Fruit fly (Drosophila melanogaster) whole organism, embryonic: ENCODE results near the gene TwdlE.

ENCODE experiments used
- Aef1 ChIP-seq: fragments of 200-800 bp; sonication (Bioruptor generic); IDR thresholded peaks from 3 replicates; pipeline ENCODE4 v1.3.6; 2022; ENCODE audit warnings: missing biosample characterization, missing genetic modification characterization
- Atf-2 ChIP-seq: fragments of 200-800 bp; sonication (Bioruptor generic); optimal IDR thresholded peaks from 2 replicates; lab custom pipeline; 2016; ENCODE audit warnings: missing biosample characterization, missing genetic modification characterization
- CG10366 ChIP-seq: fragments of 200-800 bp; sonication (Bioruptor generic); IDR thresholded peaks from 2 replicates; pipeline ENCODE4 v1.3.6; 2022; ENCODE audit warnings: missing biosample characterization, missing genetic modification characterization
- CG10959 ChIP-seq: fragments of 200-800 bp; sonication (Bioruptor generic); IDR thresholded peaks from 2 replicates; pipeline ENCODE4 v1.3.6; 2022; ENCODE audit warnings: missing biosample characterization, missing genetic modification characterization
- CG11456 ChIP-seq: fragments of 200-800 bp; sonication (Bioruptor generic); IDR thresholded peaks from 3 replicates; pipeline ENCODE4 v1.3.6; 2022; ENCODE audit warnings: missing biosample characterization, missing genetic modification characterization
- CG11560 ChIP-seq: fragments of 200-800 bp; sonication (Bioruptor generic); IDR thresholded peaks from 3 replicates; pipeline ENCODE4 v1.3.6; 2022; ENCODE audit warnings: missing biosample characterization, missing genetic modification characterization
- CG11696 ChIP-seq: fragments of 200-800 bp; sonication (Bioruptor generic); IDR thresholded peaks from 2 replicates; pipeline ENCODE4 v1.3.6; 2022; ENCODE audit warnings: missing biosample characterization, missing genetic modification characterization
- CG12391 ChIP-seq: fragments of 200-800 bp; sonication (Bioruptor generic); optimal IDR thresholded peaks from 3 replicates; lab custom pipeline; 2018; ENCODE audit warnings: missing biosample characterization, mild to moderate bottlenecking, missing genetic modification characterization, moderate library complexity
- CG15011 ChIP-seq: fragments of 200-800 bp; sonication (Bioruptor generic); optimal IDR thresholded peaks from 3 replicates; lab custom pipeline; 2018; ENCODE audit warnings: missing biosample characterization, mild to moderate bottlenecking, missing genetic modification characterization
- CG15601 ChIP-seq: fragments of 200-800 bp; sonication (Bioruptor generic); optimal IDR thresholded peaks from 3 replicates; lab custom pipeline; 2019; ENCODE audit warnings: missing biosample characterization, mild to moderate bottlenecking, missing genetic modification characterization, moderate library complexity
- CG15696 ChIP-seq: fragments of 200-800 bp; sonication (Bioruptor generic); optimal IDR thresholded peaks from 2 replicates; lab custom pipeline; 2019; ENCODE audit warnings: missing biosample characterization, mild to moderate bottlenecking, missing genetic modification characterization, moderate library complexity
- CG16779 ChIP-seq: fragments of 200-800 bp; sonication (Bioruptor generic); IDR thresholded peaks from 2 replicates; pipeline ENCODE4 v1.3.6; 2022; ENCODE audit warnings: missing biosample characterization, missing genetic modification characterization
- CG17612 ChIP-seq: fragments of 200-800 bp; sonication (Bioruptor generic); IDR thresholded peaks from 2 replicates; pipeline ENCODE4 v1.3.6; 2022; ENCODE audit warnings: missing biosample characterization, missing genetic modification characterization
- CG18599 ChIP-seq: fragments of 200-800 bp; sonication (Bioruptor generic); optimal IDR thresholded peaks from 3 replicates; lab custom pipeline; 2017; ENCODE audit warnings: missing biosample characterization, missing genetic modification characterization, mild to moderate bottlenecking, moderate library complexity, missing genetic modification reagents
- CG18764 ChIP-seq: fragments of 200-800 bp; sonication (Bioruptor generic); optimal IDR thresholded peaks from 3 replicates; lab custom pipeline; 2016; ENCODE audit warnings: missing biosample characterization, missing genetic modification characterization
- CG33213 ChIP-seq: fragments of 200-800 bp; sonication (Bioruptor generic); optimal IDR thresholded peaks from 3 replicates; lab custom pipeline; 2016; ENCODE audit warnings: missing biosample characterization, missing genetic modification characterization
- CG3838 ChIP-seq: fragments of 200-800 bp; sonication (Bioruptor generic); optimal IDR thresholded peaks from 3 replicates; lab custom pipeline; 2016; ENCODE audit warnings: missing biosample characterization, missing genetic modification characterization
- CG4820 ChIP-seq: fragments of 200-800 bp; sonication (Bioruptor generic); optimal IDR thresholded peaks from 3 replicates; lab custom pipeline; 2016; ENCODE audit warnings: missing biosample characterization, missing genetic modification characterization
- CG5953 ChIP-seq: fragments of 200-800 bp; sonication (Bioruptor generic); IDR thresholded peaks from 2 replicates; pipeline ENCODE4 v1.3.6; 2022; ENCODE audit warnings: missing biosample characterization, missing genetic modification characterization
- CG6683 ChIP-seq: fragments of 200-800 bp; sonication (Bioruptor generic); optimal IDR thresholded peaks from 2 replicates; lab custom pipeline; 2017; ENCODE audit warnings: missing biosample characterization, mild to moderate bottlenecking, missing genetic modification characterization, missing genetic modification reagents
- CG8281 ChIP-seq: fragments of 200-800 bp; sonication (Bioruptor generic); optimal IDR thresholded peaks from 2 replicates; lab custom pipeline; 2018; ENCODE audit warnings: missing biosample characterization, mild to moderate bottlenecking, missing genetic modification characterization, moderate library complexity
- CG8359 ChIP-seq: fragments of 200-800 bp; sonication (Bioruptor generic); optimal IDR thresholded peaks from 2 replicates; lab custom pipeline; 2017; ENCODE audit warnings: missing biosample characterization, mild to moderate bottlenecking, missing genetic modification characterization, borderline replicate concordance
- CG9876 ChIP-seq: fragments of 200-800 bp; sonication (Bioruptor generic); optimal IDR thresholded peaks from 2 replicates; lab custom pipeline; 2016; ENCODE audit warnings: missing biosample characterization, missing genetic modification characterization
- Dll ChIP-seq: fragments of 200-800 bp; sonication (Bioruptor generic); IDR thresholded peaks from 4 replicates; pipeline ENCODE4 v1.3.6; 2022; ENCODE audit warnings: missing biosample characterization, missing genetic modification characterization; ENCODE audit not compliant: partially characterized antibody
- ERR ChIP-seq: fragments of 200-800 bp; sonication (Bioruptor generic); optimal IDR thresholded peaks from 2 replicates; lab custom pipeline; 2016; ENCODE audit warnings: missing biosample characterization, missing genetic modification characterization
- Hr51 ChIP-seq, 2 experiments: fragments of 200-800 bp; sonication (Bioruptor generic); optimal IDR thresholded peaks; 2 replicates in 1 of 2; 3 replicates in 1 of 2; lab custom pipeline; 2016 to 2018; ENCODE audit warnings: missing biosample characterization in 2 of 2, missing genetic modification characterization in 2 of 2, mild to moderate bottlenecking in 1 of 2, moderate library complexity in 1 of 2
- Max ChIP-seq: fragments of 200-800 bp; sonication (Bioruptor generic); optimal IDR thresholded peaks from 2 replicates; lab custom pipeline; 2016; ENCODE audit warnings: missing biosample characterization, mild to moderate bottlenecking, missing genetic modification characterization
- Poxn ChIP-seq: fragments of 200-800 bp; sonication (Bioruptor generic); IDR thresholded peaks from 2 replicates; pipeline ENCODE4 v1.3.6; 2022; ENCODE audit warnings: missing biosample characterization, missing genetic modification characterization
- Scr ChIP-seq: fragments of 200-800 bp; sonication (Bioruptor generic); IDR thresholded peaks from 2 replicates; pipeline ENCODE4 v1.3.6; 2022; ENCODE audit warnings: missing biosample characterization, missing genetic modification characterization; ENCODE audit not compliant: partially characterized antibody
- Spps ChIP-seq: fragments of 200-800 bp; sonication (Bioruptor generic); optimal IDR thresholded peaks from 2 replicates; lab custom pipeline; 2018; ENCODE audit warnings: missing biosample characterization, mild to moderate bottlenecking, missing genetic modification characterization
- ac ChIP-seq: fragments of 200-800 bp; sonication (Bioruptor generic); optimal IDR thresholded peaks from 3 replicates; lab custom pipeline; 2017; ENCODE audit warnings: missing biosample characterization, mild to moderate bottlenecking, missing genetic modification characterization
- bsh ChIP-seq, 2 experiments: fragments of 200-800 bp; sonication (Bioruptor generic); optimal IDR thresholded peaks; 2 replicates each; lab custom pipeline; 2017 to 2018; ENCODE audit warnings: mild to moderate bottlenecking in 2 of 2, missing biosample characterization in 2 of 2, missing genetic modification characterization in 2 of 2, moderate library complexity in 1 of 2
- chinmo ChIP-seq: fragments of 200-800 bp; sonication (Bioruptor generic); IDR thresholded peaks from 4 replicates; pipeline ENCODE4 v1.3.6; 2022; ENCODE audit warnings: missing biosample characterization, missing genetic modification characterization; ENCODE audit not compliant: partially characterized antibody
- cwo ChIP-seq: fragments of 200-800 bp; sonication (Bioruptor generic); optimal IDR thresholded peaks from 3 replicates; lab custom pipeline; 2017; ENCODE audit warnings: missing biosample characterization, missing genetic modification characterization, mild to moderate bottlenecking, moderate library complexity, missing genetic modification reagents
- dan ChIP-seq: fragments of 200-800 bp; sonication (Bioruptor generic); IDR thresholded peaks from 2 replicates; pipeline ENCODE4 v1.3.6; 2022; ENCODE audit warnings: missing biosample characterization, missing genetic modification characterization
- ems ChIP-seq: fragments of 200-800 bp; sonication (Bioruptor generic); optimal IDR thresholded peaks from 3 replicates; lab custom pipeline; 2016; ENCODE audit warnings: missing biosample characterization, missing genetic modification characterization
- en ChIP-seq: fragments of 200-800 bp; sonication (Bioruptor generic); optimal IDR thresholded peaks from 2 replicates; lab custom pipeline; 2016; ENCODE audit warnings: missing biosample characterization, missing genetic modification characterization
- fd102C ChIP-seq: fragments of 200-800 bp; sonication (Bioruptor generic); optimal IDR thresholded peaks from 2 replicates; lab custom pipeline; 2018; ENCODE audit warnings: missing biosample characterization, mild to moderate bottlenecking, missing genetic modification characterization, moderate library complexity
- hkb ChIP-seq, 2 experiments: fragments of 200-800 bp in 1 of 2; fragments of >200 bp in 1 of 2; sonication (Bioruptor generic) in 1 of 2; IDR thresholded peaks in 1 of 2; optimal IDR thresholded peaks in 1 of 2; 2 replicates each; pipeline versions ENCODE4 v1.3.6 to Lab custom; 2017 to 2022; ENCODE audit warnings: missing biosample characterization in 1 of 2, missing genetic modification characterization in 1 of 2
- ken ChIP-seq: fragments of 200-800 bp; sonication (Bioruptor generic); IDR thresholded peaks from 3 replicates; pipeline ENCODE4 v1.3.6; 2022; ENCODE audit warnings: missing biosample characterization, missing genetic modification characterization
- knrl ChIP-seq: fragments of 200-800 bp; sonication (Bioruptor generic); IDR thresholded peaks from 3 replicates; pipeline ENCODE4 v1.3.6; 2022; ENCODE audit warnings: missing biosample characterization, missing genetic modification characterization; ENCODE audit not compliant: partially characterized antibody
- nerfin-2 ChIP-seq: fragments of 200-800 bp; sonication (Bioruptor generic); IDR thresholded peaks from 2 replicates; pipeline ENCODE4 v1.3.6; 2022; ENCODE audit warnings: missing biosample characterization, missing genetic modification characterization; ENCODE audit not compliant: partially characterized antibody
- pnt ChIP-seq: fragments of 200-800 bp; sonication (Bioruptor generic); optimal IDR thresholded peaks from 3 replicates; lab custom pipeline; 2016; ENCODE audit warnings: missing biosample characterization, missing genetic modification characterization
- repo ChIP-seq: fragments of 200-800 bp; sonication (Bioruptor generic); optimal IDR thresholded peaks from 2 replicates; lab custom pipeline; 2016; ENCODE audit warnings: missing biosample characterization, missing genetic modification characterization
- rib ChIP-seq: fragments of 200-800 bp; sonication (Bioruptor generic); IDR thresholded peaks from 2 replicates; pipeline ENCODE4 v1.3.6; 2022; ENCODE audit warnings: missing biosample characterization, missing genetic modification characterization
- sc ChIP-seq, 3 experiments: fragments of >200 bp in 2 of 3; fragments of 200-800 bp in 1 of 3; sonication (Bioruptor generic) in 1 of 3; optimal IDR thresholded peaks; 2 replicates in 2 of 3; 3 replicates in 1 of 3; lab custom pipeline; 2017; ENCODE audit warnings: mild to moderate bottlenecking in 1 of 3, missing biosample characterization in 1 of 3, missing genetic modification characterization in 1 of 3, missing genetic modification reagents in 1 of 3
- unc-4 ChIP-seq: fragments of 200-800 bp; sonication (Bioruptor generic); IDR thresholded peaks from 2 replicates; pipeline ENCODE4 v1.3.6; 2022; ENCODE audit warnings: missing biosample characterization, missing genetic modification characterization; ENCODE audit not compliant: partially characterized antibody

Gene TwdlE

dm6 chr2L:7811249-7812002, 49.2 kb downstream of the TwdlE start, which contains the start of gene LanB1 (continued):
- TF ChIP-seq ERR (GFP tag; lab: Kevin White, UChicago) (no peak), Scr (peak; percentile 32; the same call in 1 of the 2 replicates), CG10366 (no peak), CG5953 (GFP tag; lab: Robert Waterston, UW) (no peak), ken (GFP tag; lab: Robert Waterston, UW) (no peak), ems (GFP tag; lab: Kevin White, UChicago) (no peak), CG17612 (GFP tag; lab: Robert Waterston, UW) (no peak), cwo (GFP tag; lab: Kevin White, UChicago) (no peak), pnt (GFP tag; lab: Kevin White, UChicago) (no peak), CG11560 (tag; lab: Robert Waterston, UW) (peak; percentile 94), repo (GFP tag; lab: Kevin White, UChicago) (no peak), rib (GFP tag; lab: Robert Waterston, UW) (peak; percentile 60; the same call in 1 of the 2 replicates), CG11456 (peak; percentile 21; the same call in 1 of the 3 replicates), hkb (optimal IDR thresholded peaks at IDR 0.05; lab: Kevin White, UChicago) (no peak), hkb (GFP tag; IDR thresholded peaks at IDR 0.05; lab: Robert Waterston, UW) (peak; percentile 34; the same call in 1 of the 2 replicates), ac (GFP tag; lab: Kevin White, UChicago) (peak; percentile 30), fd102C (GFP tag; lab: Kevin White, UChicago) (no peak), sc (optimal IDR thresholded peaks at IDR 0.05; lab: Kevin White, UChicago) (no peak), sc (GFP tag; optimal IDR thresholded peaks at IDR 0.05; lab: Kevin White, UChicago) (no peak), CG33213 (GFP tag; lab: Kevin White, UChicago) (no peak), CG10959 (no peak), CG11696 (GFP tag; lab: Robert Waterston, UW) (no peak), CG15696 (no peak), CG6683 (no peak), Hr51 (GFP tag; optimal IDR thresholded peaks at IDR 0.05; lab: Kevin White, UChicago) (no peak), knrl (GFP tag; lab: Robert Waterston, UW) (no peak; the same call in 2 of the 3 replicates), bsh (GFP tag; optimal IDR thresholded peaks at IDR 0.05; lab: Kevin White, UChicago) (peak in 1 of 2 experiments; percentile 4), CG18764 (GFP tag; lab: Kevin White, UChicago) (no peak), CG15601 (tag; lab: Kevin White, UChicago) (no peak), chinmo (GFP tag; lab: Robert Waterston, UW) (0 out of 4 replicates have a peak, but pooled peaks have one; percentile 47), CG18599 (GFP tag; lab: Kevin White, UChicago) (peak; percentile 6), Dll (GFP tag; lab: Robert Waterston, UW) (peak; percentile 53; the same call in 1 of the 4 replicates), CG16779 (GFP tag; lab: Robert Waterston, UW) (no peak), nerfin-2 (GFP tag; lab: Robert Waterston, UW) (peak; percentile 64; the same call in 1 of the 2 replicates), Max (no peak), en (no peak), CG8281 (tag; lab: Kevin White, UChicago) (no peak), dan (no peak), CG8359 (GFP tag; lab: Kevin White, UChicago) (no peak), Poxn (GFP tag; lab: Robert Waterston, UW) (no peak), Atf-2 (GFP tag; lab: Kevin White, UChicago) (no peak), Spps (tag; lab: Kevin White, UChicago) (no peak), CG15011 (GFP tag; lab: Kevin White, UChicago) (no peak), CG12391 (no peak), unc-4 (GFP tag; lab: Robert Waterston, UW) (peak; percentile 33; the same call in 1 of the 2 replicates), CG4820 (GFP tag; lab: Kevin White, UChicago) (no peak), CG9876 (GFP tag; lab: Kevin White, UChicago) (no peak), CG3838 (no peak), Aef1 (GFP tag; lab: Robert Waterston, UW) (no peak)
